Fruit fly (Drosophila melanogaster): ENCODE results near the gene Josd.

Josd gene

DNA sequence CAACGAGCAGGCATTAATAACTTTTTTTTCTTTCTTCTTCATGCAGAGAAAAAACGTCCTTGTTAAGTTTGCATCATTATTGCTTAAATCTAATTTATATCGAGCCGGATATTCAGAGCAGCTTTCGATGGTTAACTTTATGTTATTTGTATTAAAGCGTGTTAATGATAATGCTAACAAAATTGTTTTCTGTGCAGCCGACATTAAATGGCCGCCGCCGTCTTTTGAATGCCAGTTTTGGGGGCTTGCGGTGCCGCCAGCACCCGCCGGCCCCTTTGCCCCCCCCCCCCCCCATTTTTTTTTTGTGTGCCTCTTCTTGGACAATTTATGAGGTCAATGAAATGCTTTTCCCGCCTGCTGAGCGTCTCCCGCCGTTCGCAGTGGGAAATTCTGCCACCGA, 50.5 kb downstream of the Josd start (continued):
- TF ChIP-seq usp (GFP tag; optimal IDR thresholded peaks at IDR 0.05) = no peak
- TF ChIP-seq Scr (GFP tag; IDR thresholded peaks at IDR 0.05; ENCODE audit: partially characterized antibody) = no peak
- no peak for TF ChIP-seq twi (tag; optimal IDR thresholded peaks at IDR 0.05)
- peak; percentile 34 for TF ChIP-seq unpg (GFP tag; optimal IDR thresholded peaks at IDR 0.05)
- TF ChIP-seq emc (GFP tag; optimal IDR thresholded peaks at IDR 0.05) = no peak
- no peak for TF ChIP-seq ERR (GFP tag; optimal IDR thresholded peaks at IDR 0.05)
- peak; percentile 16 for TF ChIP-seq Fer1 (GFP tag; optimal IDR thresholded peaks at IDR 0.05)
- TF ChIP-seq fd3F (GFP tag; optimal IDR thresholded peaks at IDR 0.05) = no peak
- TF ChIP-seq lilli (GFP tag; optimal IDR thresholded peaks at IDR 0.05) = peak; percentile 1
- TF ChIP-seq Med (GFP tag) = peak; percentile 78
- TF ChIP-seq prd (optimal IDR thresholded peaks at IDR 0.05) = no peak
- peak; percentile 26; the same call in 1 of the 3 replicates for TF ChIP-seq prd (GFP tag; IDR thresholded peaks at IDR 0.05)
- no peak for TF ChIP-seq Trl (optimal IDR thresholded peaks at IDR 0.05)
- no peak for TF ChIP-seq Trl (GFP tag; optimal IDR thresholded peaks at IDR 0.05)
- TF ChIP-seq CG15269 (tag; optimal IDR thresholded peaks at IDR 0.05) = peak; percentile 8
- TF ChIP-seq Aef1 (GFP tag; IDR thresholded peaks at IDR 0.05) = peak; percentile 15; the same call in 1 of the 3 replicates
- 0 out of 2 replicates have a peak, but pooled peaks have one; percentile 28 for TF ChIP-seq Xrp1 (GFP tag; IDR thresholded peaks at IDR 0.05)
- TF ChIP-seq zfh1 (GFP tag; IDR thresholded peaks at IDR 0.05) = peak; percentile 55; the same call in 2 of the 3 replicates
- TF ChIP-seq CG17361 (GFP tag; IDR thresholded peaks at IDR 0.05) = 0 out of 3 replicates have a peak, but pooled peaks have one; percentile 22
- no peak for TF ChIP-seq CG13287 (GFP tag; IDR thresholded peaks at IDR 0.05; ENCODE audit: partially characterized antibody)
- TF ChIP-seq CG18764 (GFP tag; optimal IDR thresholded peaks at IDR 0.05) = no peak
- peak in 1 of 2 experiments; percentile 1 for TF ChIP-seq Hr51 (GFP tag; optimal IDR thresholded peaks at IDR 0.05)
- TF ChIP-seq CG30403 (GFP tag; optimal IDR thresholded peaks at IDR 0.05) = peak; percentile 15
- TF ChIP-seq PHDP (tag; optimal IDR thresholded peaks at IDR 0.05) = peak; percentile 10
- TF ChIP-seq CG7839 (tag; optimal IDR thresholded peaks at IDR 0.05) = peak; percentile 34
- TF ChIP-seq CG8290 (GFP tag; optimal IDR thresholded peaks at IDR 0.05) = no peak
- no peak for TF ChIP-seq CG8290 (tag; optimal IDR thresholded peaks at IDR 0.05)
- TF ChIP-seq Meics (GFP tag; optimal IDR thresholded peaks at IDR 0.05) = peak; percentile 15
- TF ChIP-seq grau (tag; optimal IDR thresholded peaks at IDR 0.05) = peak; percentile 17
- peak; percentile 35 for TF ChIP-seq Sox102F (GFP tag; optimal IDR thresholded peaks at IDR 0.05)
- peak; percentile 8 for TF ChIP-seq CG13424 (tag; optimal IDR thresholded peaks at IDR 0.05)
- 0 out of 2 replicates have a peak, but pooled peaks have one; percentile 41 for TF ChIP-seq slbo (GFP tag; IDR thresholded peaks at IDR 0.05)
- peak; percentile 23; the same call in 1 of the 2 replicates for TF ChIP-seq Adf1 (GFP tag; IDR thresholded peaks at IDR 0.05)
- TF ChIP-seq CG3163 (GFP tag; optimal IDR thresholded peaks at IDR 0.05) = no peak
- TF ChIP-seq fd96Cb (tag; optimal IDR thresholded peaks at IDR 0.05) = peak; percentile 22
- TF ChIP-seq her (GFP tag; optimal IDR thresholded peaks at IDR 0.05) = no peak
- TF ChIP-seq lbe (GFP tag; optimal IDR thresholded peaks at IDR 0.05) = no peak
- TF ChIP-seq phol (tag; optimal IDR thresholded peaks at IDR 0.05) = peak; percentile 2
- TF ChIP-seq oc (tag; optimal IDR thresholded peaks at IDR 0.05) = no peak
- no peak for TF ChIP-seq gsb (GFP tag; IDR thresholded peaks at IDR 0.05)
- TF ChIP-seq CG2120 (GFP tag; optimal IDR thresholded peaks at IDR 0.05) = peak; percentile 35
- TF ChIP-seq Hsf (GFP tag; optimal IDR thresholded peaks at IDR 0.05) = no peak
- no peak for TF ChIP-seq H15 (GFP tag; IDR thresholded peaks at IDR 0.05)
- no peak for TF ChIP-seq CG12236 (GFP tag; optimal IDR thresholded peaks at IDR 0.05)
- no peak for TF ChIP-seq CG5953 (GFP tag; IDR thresholded peaks at IDR 0.05)
- TF ChIP-seq unc-4 (GFP tag; IDR thresholded peaks at IDR 0.05; ENCODE audit: partially characterized antibody) = no peak
- TF ChIP-seq Blimp-1 (GFP tag; optimal IDR thresholded peaks at IDR 0.05) = peak; percentile 21
- TF ChIP-seq CG9215 (GFP tag; IDR thresholded peaks at IDR 0.05) = 0 out of 2 replicates have a peak, but pooled peaks have one; percentile 7
- TF ChIP-seq HLH3B (GFP tag; IDR thresholded peaks at IDR 0.05) = 0 out of 2 replicates have a peak, but pooled peaks have one; percentile 24
- no peak for TF ChIP-seq C15 (GFP tag; IDR thresholded peaks at IDR 0.05)
- TF ChIP-seq lmd (GFP tag; IDR thresholded peaks at IDR 0.05) = peak; percentile 28; the same call in 1 of the 2 replicates
- TF ChIP-seq CG10147 (GFP tag; optimal IDR thresholded peaks at IDR 0.05) = peak; percentile 13
